Worm (Caenorhabditis elegans) whole organism, early embryonic: ENCODE results near the gene gck-3.
A peak's percentile ranks its signal among the peaks of the same experiment; 100 is the strongest.
"Not testable (repeated sequence)": the region's sequence is repeated elsewhere in the genome, so short reads cannot be mapped to it uniquely, and the experiment has no call there.

Source experiments
- B0310.2 ChIP-seq: sonication (generic microtip); optimal IDR thresholded peaks from 2 replicates; lab custom pipeline; 2016; ENCODE audit warnings: mild to moderate bottlenecking, missing genetic modification characterization, missing compliant biosample characterization
- F13C5.2 ChIP-seq: sonication (generic microtip); optimal IDR thresholded peaks from 2 replicates; lab custom pipeline; 2017; ENCODE audit warnings: mild to moderate bottlenecking, missing genetic modification characterization, inconsistent platforms, missing compliant biosample characterization
- aly-1 ChIP-seq: sonication (generic microtip); optimal IDR thresholded peaks from 2 replicates; lab custom pipeline; 2016; ENCODE audit warnings: missing genetic modification characterization, missing compliant biosample characterization
- ama-1 ChIP-seq: fragments of 150-350 bp; optimal IDR thresholded peaks from 2 replicates; lab custom pipeline; 2014
- ceh-13 ChIP-seq: fragments of 200-800 bp; sonication (Bioruptor generic); optimal IDR thresholded peaks from 2 replicates; lab custom pipeline; 2018; ENCODE audit warnings: mild to moderate bottlenecking, missing genetic modification characterization, missing compliant biosample characterization
- ceh-36 ChIP-seq: sonication (generic microtip); optimal IDR thresholded peaks from 2 replicates; lab custom pipeline; 2016; ENCODE audit warnings: missing genetic modification characterization, inconsistent platforms, missing compliant biosample characterization
- ets-7 ChIP-seq: sonication (generic microtip); optimal IDR thresholded peaks from 2 replicates; lab custom pipeline; 2016; ENCODE audit warnings: missing genotype, missing genetic modification characterization, missing compliant biosample characterization
- flt-1 ChIP-seq: fragments of 200-800 bp; sonication (Bioruptor generic); IDR thresholded peaks from 2 replicates; pipeline ENCODE4 v1.3.6; 2022; ENCODE audit warnings: missing genetic modification characterization, missing compliant biosample characterization
- hmbx-1 ChIP-seq: sonication (generic microtip); optimal IDR thresholded peaks from 2 replicates; lab custom pipeline; 2016; ENCODE audit warnings: mild to moderate bottlenecking, missing genetic modification characterization, missing compliant biosample characterization
- hmg-4 ChIP-seq: fragments of 200-800 bp; sonication (Bioruptor generic); optimal IDR thresholded peaks from 2 replicates; lab custom pipeline; 2018; ENCODE audit warnings: mild to moderate bottlenecking, missing genetic modification characterization, missing compliant biosample characterization
- hnd-1 ChIP-seq: sonication (generic microtip); optimal IDR thresholded peaks from 2 replicates; lab custom pipeline; 2016; ENCODE audit warnings: missing genetic modification characterization, missing compliant biosample characterization
- pes-1 ChIP-seq: fragments of 200-800 bp; sonication (Bioruptor generic); IDR thresholded peaks from 2 replicates; pipeline ENCODE4 v1.3.6; 2022; ENCODE audit warnings: missing genetic modification reagents, missing genetic modification characterization, missing compliant biosample characterization
- scrt-1 ChIP-seq: fragments of 200-800 bp; sonication (Bioruptor generic); IDR thresholded peaks from 2 replicates; pipeline ENCODE4 v1.3.6; 2022; ENCODE audit warnings: missing genetic modification characterization, missing compliant biosample characterization
- sea-1 ChIP-seq: fragments of 200-800 bp; sonication (Bioruptor generic); conservative IDR thresholded peaks from 2 replicates; pipeline ENCODE4 v1.3.6; 2022; ENCODE audit warnings: missing genetic modification characterization, missing compliant biosample characterization
- tbx-11 ChIP-seq: fragments of 200-800 bp; sonication (Bioruptor generic); IDR thresholded peaks from 2 replicates; pipeline ENCODE4 v1.3.6; 2022; ENCODE audit warnings: missing genetic modification characterization, missing compliant biosample characterization
- tbx-37 ChIP-seq: fragments of 200-800 bp; sonication (Bioruptor generic); conservative IDR thresholded peaks from 2 replicates; pipeline ENCODE4 v1.3.6; 2022; ENCODE audit warnings: missing genetic modification reagents, missing genetic modification characterization, missing compliant biosample characterization
- tra-4 ChIP-seq: sonication (generic microtip); optimal IDR thresholded peaks from 2 replicates; lab custom pipeline; 2017; ENCODE audit warnings: missing genetic modification characterization, missing compliant biosample characterization

Gene gck-3

ce11 chrV:17931795-17932194 lies 34.9 kb downstream of the gck-3 start:
- TF ChIP-seq hmbx-1 (tag; lab: Kevin White, UChicago) = no peak
- no peak for TF ChIP-seq aly-1
- TF ChIP-seq tbx-37 (GFP tag; lab: Robert Waterston, UW) = no peak
- TF ChIP-seq tra-4 = no peak
- TF ChIP-seq pes-1 (GFP tag; lab: Robert Waterston, UW) = no peak
- no peak for TF ChIP-seq flt-1 (GFP tag; lab: Robert Waterston, UW)
- no peak for TF ChIP-seq sea-1
- no peak for TF ChIP-seq tbx-11 (GFP tag; lab: Robert Waterston, UW)
- TF ChIP-seq scrt-1 (GFP tag; lab: Robert Waterston, UW) = no peak
- no peak for TF ChIP-seq hnd-1
- TF ChIP-seq B0310.2 (tag; lab: Kevin White, UChicago) = no peak
- no peak for TF ChIP-seq ceh-36
- TF ChIP-seq ama-1 (lab: Kevin White, UChicago) = no peak
- no peak for TF ChIP-seq F13C5.2
- no peak for TF ChIP-seq ets-7 (tag; lab: Kevin White, UChicago)
- no peak for TF ChIP-seq ceh-13 (GFP tag; lab: Kevin White, UChicago)
- TF ChIP-seq hmg-4 (GFP tag; lab: Kevin White, UChicago) = no peak

- TF ChIP-seq B0310.2 (tag; lab: Kevin White, UChicago) = no peak
- no peak for TF ChIP-seq hmbx-1 (tag; lab: Kevin White, UChicago)
Measured at ce11 chrV:17928128-17928527, 38.5 kb downstream of the gck-3 start.

ce11 chrV:17924095-17925000 lies 42.3 kb downstream of the gck-3 start, which contains the start of gene usp-50:
usp-50 (plus strand) TSS chrV:17924916.
- not testable (repeated sequence) for TF ChIP-seq ceh-36; aly-1; ama-1 (lab: Kevin White, UChicago)

ce11 chrV:17921423-17921822 lies 45.2 kb downstream of the gck-3 start, which contains the start of gene E01B7.2:
E01B7.2 (plus strand) TSS chrV:17921772.
- TF ChIP-seq sea-1 = no peak
- peak; percentile 50 for TF ChIP-seq F13C5.2

ce11 chrV:17918726-17919125 lies 47.9 kb downstream of the gck-3 start, which contains the start of gene C06H5.8:
C06H5.8 (plus strand) TSS chrV:17919026.
- TF ChIP-seq ets-7 (tag; lab: Kevin White, UChicago) = no peak
- no peak for TF ChIP-seq hnd-1
- TF ChIP-seq B0310.2 (tag; lab: Kevin White, UChicago) = no peak
- no peak for TF ChIP-seq tbx-37 (GFP tag; lab: Robert Waterston, UW)
- no peak for TF ChIP-seq pes-1 (GFP tag; lab: Robert Waterston, UW)
- no peak for TF ChIP-seq tra-4
- TF ChIP-seq hmg-4 (GFP tag; lab: Kevin White, UChicago) = no peak
- no peak for TF ChIP-seq ceh-36
- TF ChIP-seq hmbx-1 (tag; lab: Kevin White, UChicago) = no peak

- TF ChIP-seq B0310.2 (tag; lab: Kevin White, UChicago) (no peak), ets-7 (tag; lab: Kevin White, UChicago) (no peak), scrt-1 (GFP tag; lab: Robert Waterston, UW) (no peak), flt-1 (GFP tag; lab: Robert Waterston, UW) (no peak), F13C5.2 (no peak), ceh-36 (no peak), aly-1 (no peak), tbx-11 (GFP tag; lab: Robert Waterston, UW) (no peak), sea-1 (no peak), tra-4 (no peak), hnd-1 (no peak), hmbx-1 (tag; lab: Kevin White, UChicago) (no peak), ceh-13 (GFP tag; lab: Kevin White, UChicago) (no peak), hmg-4 (GFP tag; lab: Kevin White, UChicago) (no peak), ama-1 (lab: Kevin White, UChicago) (no peak), pes-1 (GFP tag; lab: Robert Waterston, UW) (no peak)
Measured at ce11 chrV:17910019-17910418, 56.6 kb downstream of the gck-3 start, which contains the start of gene dcar-1. dcar-1 (plus strand) TSS chrV:17910319.

ce11 chrV:17905765-17906164 lies 60.9 kb downstream of the gck-3 start:
- TF ChIP-seq ets-7 (tag; lab: Kevin White, UChicago) = no peak
- no peak for TF ChIP-seq F13C5.2
- TF ChIP-seq ceh-36 = no peak
